Worm (Caenorhabditis elegans): ENCODE data around the gene srm-5.

DNA sequence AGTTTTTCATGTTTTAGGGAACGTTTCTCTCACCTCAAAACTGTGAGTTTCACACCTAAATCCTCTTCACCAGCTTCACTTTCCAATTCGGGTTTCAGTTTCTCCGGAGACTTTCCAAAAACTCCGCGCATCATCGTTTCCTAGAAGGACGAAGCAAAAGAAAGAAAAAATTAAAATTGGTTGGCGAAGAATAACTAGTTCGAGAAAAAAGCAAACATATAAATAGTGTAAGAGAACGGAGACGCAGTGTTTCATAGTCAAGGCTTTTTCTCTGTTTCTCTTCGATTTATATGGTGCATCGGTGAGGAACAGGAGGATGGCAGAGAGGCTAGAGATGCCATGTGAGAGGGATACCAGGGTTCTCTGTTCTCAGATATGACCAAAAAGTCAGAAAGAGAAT lies 12.3 kb upstream of the srm-5 start, which contains the start of gene F47B8.3:
- TF ChIP-seq sdz-38 (tag; optimal IDR thresholded peaks at IDR 0.05): no peak
- no peak for TF ChIP-seq unc-62 (GFP tag; optimal IDR thresholded peaks at IDR 0.05)
- TF ChIP-seq B0035.1 (tag; optimal IDR thresholded peaks at IDR 0.05): no peak
- no peak for TF ChIP-seq fkh-3 (tag; optimal IDR thresholded peaks at IDR 0.05)
